Worm (Caenorhabditis elegans): ENCODE results near the gene C01G10.17.

- no peak for TF ChIP-seq nhr-237 (tag; optimal IDR thresholded peaks at IDR 0.05)
- TF ChIP-seq jun-1 (tag; optimal IDR thresholded peaks at IDR 0.05), result no peak
- no peak for TF ChIP-seq nhr-76 (tag; optimal IDR thresholded peaks at IDR 0.05)
- no peak for TF ChIP-seq ceh-16 (tag; optimal IDR thresholded peaks at IDR 0.05)
- TF ChIP-seq elt-1 (tag; optimal IDR thresholded peaks at IDR 0.05), result no peak
- TF ChIP-seq egl-5 (tag; optimal IDR thresholded peaks at IDR 0.05), result no peak
- no peak for TF ChIP-seq ceh-28 (tag; optimal IDR thresholded peaks at IDR 0.05)
- TF ChIP-seq unc-39 (tag; optimal IDR thresholded peaks at IDR 0.05), result no peak
- no peak for TF ChIP-seq pha-4 (tag; optimal IDR thresholded peaks at IDR 0.05)
- no peak for TF ChIP-seq hmg-11 (tag; optimal IDR thresholded peaks at IDR 0.05)
- TF ChIP-seq elt-2 (tag; optimal IDR thresholded peaks at IDR 0.05), result no peak
- no peak for TF ChIP-seq ama-1 (optimal IDR thresholded peaks at IDR 0.05)
- TF ChIP-seq ceh-82 (tag; optimal IDR thresholded peaks at IDR 0.05), result no peak
These were observed 35.8 kb upstream of the C01G10.17 start for ce11 chrV:15054733-15055132.

All from whole organism, L3 larva.